Fruit fly (Drosophila melanogaster) whole organism, prepupa: Measurements from ENCODE around the gene Jhbp11.

ENCODE experiments used
- Blimp-1 ChIP-seq: fragments of 200-800 bp; sonication (Bioruptor generic); optimal IDR thresholded peaks from 3 replicates; lab custom pipeline; 2017; ENCODE audit warnings: missing biosample characterization, missing genetic modification characterization, mild to moderate bottlenecking, moderate library complexity, missing genetic modification reagents
- CG10631 ChIP-seq: fragments of 200-800 bp; sonication (Bioruptor generic); optimal IDR thresholded peaks from 2 replicates; lab custom pipeline; 2016; ENCODE audit warnings: missing biosample characterization, missing genetic modification characterization
- CG10669 ChIP-seq: fragments of 200-800 bp; sonication (Bioruptor generic); optimal IDR thresholded peaks from 3 replicates; lab custom pipeline; 2018; ENCODE audit warnings: missing biosample characterization, mild to moderate bottlenecking, missing genetic modification characterization, moderate library complexity
- CG11762 ChIP-seq: fragments of 200-800 bp; sonication (Bioruptor generic); optimal IDR thresholded peaks from 3 replicates; lab custom pipeline; 2016; ENCODE audit warnings: missing biosample characterization, missing genetic modification characterization; ENCODE audit not compliant: insufficient read depth
- CG11902 ChIP-seq: fragments of 200-800 bp; sonication (Bioruptor generic); optimal IDR thresholded peaks from 3 replicates; lab custom pipeline; 2016; ENCODE audit warnings: missing biosample characterization, missing genetic modification characterization
- CG1621 ChIP-seq: fragments of 200-800 bp; sonication (Bioruptor generic); optimal IDR thresholded peaks from 3 replicates; lab custom pipeline; 2018; ENCODE audit warnings: missing biosample characterization, mild to moderate bottlenecking, missing genetic modification characterization
- CG16779 ChIP-seq: fragments of 200-800 bp; sonication (Bioruptor generic); optimal IDR thresholded peaks from 3 replicates; lab custom pipeline; 2017; ENCODE audit warnings: missing biosample characterization, mild to moderate bottlenecking, missing genetic modification characterization
- CG3032 ChIP-seq: fragments of 200-800 bp; optimal IDR thresholded peaks from 2 replicates; lab custom pipeline; 2019; ENCODE audit warnings: missing biosample characterization, mild to moderate bottlenecking, missing genetic modification characterization, moderate library complexity
- CG32006 ChIP-seq: fragments of 200-800 bp; sonication (Bioruptor generic); optimal IDR thresholded peaks from 3 replicates; lab custom pipeline; 2017; ENCODE audit warnings: missing biosample characterization, mild to moderate bottlenecking, missing genetic modification characterization
- CG34406 ChIP-seq: fragments of 200-800 bp; sonication (Bioruptor generic); optimal IDR thresholded peaks from 3 replicates; lab custom pipeline; 2016; ENCODE audit warnings: missing biosample characterization, missing genetic modification characterization
- CG3919 ChIP-seq: fragments of 200-800 bp; sonication (Bioruptor generic); optimal IDR thresholded peaks from 3 replicates; lab custom pipeline; 2016; ENCODE audit warnings: missing biosample characterization, missing genetic modification characterization
- CG4318 ChIP-seq: fragments of 200-800 bp; sonication (Bioruptor generic); optimal IDR thresholded peaks from 3 replicates; lab custom pipeline; 2017; ENCODE audit warnings: missing biosample characterization, mild to moderate bottlenecking, missing genetic modification characterization
- CG6276 ChIP-seq: fragments of 200-800 bp; sonication (Bioruptor generic); optimal IDR thresholded peaks from 2 replicates; lab custom pipeline; 2017; ENCODE audit warnings: missing biosample characterization, mild to moderate bottlenecking, missing genetic modification characterization
- CG6792 ChIP-seq: fragments of 200-800 bp; sonication (Bioruptor generic); optimal IDR thresholded peaks from 3 replicates; lab custom pipeline; 2016; ENCODE audit warnings: missing biosample characterization, missing genetic modification characterization
- CG6854 ChIP-seq: fragments of 200-800 bp; sonication (Bioruptor generic); optimal IDR thresholded peaks from 2 replicates; lab custom pipeline; 2017; ENCODE audit warnings: missing biosample characterization, mild to moderate bottlenecking, missing genetic modification characterization
- CG8632 ChIP-seq: fragments of 200-800 bp; sonication (Bioruptor generic); optimal IDR thresholded peaks from 3 replicates; lab custom pipeline; 2016; ENCODE audit warnings: missing biosample characterization, missing genetic modification characterization
- Eip75B ChIP-seq: fragments of 200-800 bp; sonication (Bioruptor generic); optimal IDR thresholded peaks from 3 replicates; lab custom pipeline; 2016; ENCODE audit warnings: missing biosample characterization, missing genetic modification characterization
- Eip78C ChIP-seq: fragments of 200-800 bp; sonication (Bioruptor generic); peaks from one replicate; lab custom pipeline; 2016; ENCODE audit warnings: missing biosample characterization, missing genetic modification characterization
- Eip93F ChIP-seq: fragments of 200-800 bp; sonication (Bioruptor generic); optimal IDR thresholded peaks from 2 replicates; lab custom pipeline; 2016; ENCODE audit warnings: missing biosample characterization, mild to moderate bottlenecking, missing genetic modification characterization
- Ets21C ChIP-seq: fragments of 200-800 bp; sonication (Bioruptor generic); optimal IDR thresholded peaks from 3 replicates; lab custom pipeline; 2016; ENCODE audit warnings: missing biosample characterization, missing genetic modification characterization
- Gug ChIP-seq: fragments of 200-800 bp; sonication (Bioruptor generic); IDR thresholded peaks from 2 replicates; pipeline ENCODE4 v1.3.6; 2022; ENCODE audit warnings: missing biosample characterization, missing genetic modification characterization
- Hr39 ChIP-seq: fragments of 200-800 bp; sonication (Bioruptor generic); optimal IDR thresholded peaks from 2 replicates; lab custom pipeline; 2016; ENCODE audit warnings: missing biosample characterization, missing genetic modification characterization
- Lpt ChIP-seq: fragments of 200-800 bp; sonication (Bioruptor generic); optimal IDR thresholded peaks from 3 replicates; lab custom pipeline; 2016; ENCODE audit warnings: missing biosample characterization, missing genetic modification characterization
- Met ChIP-seq: fragments of 200-800 bp; sonication (Bioruptor generic); optimal IDR thresholded peaks from 3 replicates; lab custom pipeline; 2016; ENCODE audit warnings: missing biosample characterization, missing genetic modification characterization
- OdsH ChIP-seq: fragments of 200-800 bp; sonication (Bioruptor generic); optimal IDR thresholded peaks from 3 replicates; lab custom pipeline; 2016; ENCODE audit warnings: missing biosample characterization, missing genetic modification characterization
- Smox ChIP-seq: fragments of 200-800 bp; sonication (Bioruptor generic); optimal IDR thresholded peaks from 3 replicates; lab custom pipeline; 2016; ENCODE audit warnings: missing biosample characterization, missing genetic modification characterization
- Sox102F ChIP-seq: fragments of 200-800 bp; sonication (Bioruptor generic); optimal IDR thresholded peaks from 2 replicates; lab custom pipeline; 2016; ENCODE audit warnings: missing biosample characterization, mild to moderate bottlenecking, missing genetic modification characterization
- Sox15 ChIP-seq: fragments of 200-800 bp; sonication (Bioruptor generic); optimal IDR thresholded peaks from 3 replicates; lab custom pipeline; 2016; ENCODE audit warnings: missing biosample characterization, missing genetic modification characterization
- achi ChIP-seq: fragments of 200-800 bp; sonication (Bioruptor generic); optimal IDR thresholded peaks from 3 replicates; lab custom pipeline; 2016; ENCODE audit warnings: missing biosample characterization, missing genetic modification characterization
- acj6 ChIP-seq: fragments of 200-800 bp; sonication (Bioruptor generic); optimal IDR thresholded peaks from 3 replicates; lab custom pipeline; 2016; ENCODE audit warnings: missing biosample characterization, missing genetic modification characterization
- cyc ChIP-seq: fragments of 200-800 bp; sonication (Bioruptor generic); optimal IDR thresholded peaks from 3 replicates; lab custom pipeline; 2016; ENCODE audit warnings: missing biosample characterization, missing genetic modification characterization
- dsx ChIP-seq: fragments of 200-800 bp; optimal IDR thresholded peaks from 3 replicates; lab custom pipeline; 2019; ENCODE audit warnings: missing biosample characterization, mild to moderate bottlenecking, missing genetic modification characterization, moderate library complexity; ENCODE audit not compliant: poor library complexity, severe bottlenecking
- eg ChIP-seq: fragments of 200-800 bp; sonication (Bioruptor generic); IDR thresholded peaks from 3 replicates; pipeline ENCODE4 v1.3.6; 2022; ENCODE audit warnings: missing biosample characterization, missing genetic modification characterization
- esn ChIP-seq: fragments of 200-800 bp; sonication (Bioruptor generic); optimal IDR thresholded peaks from 2 replicates; lab custom pipeline; 2016; ENCODE audit warnings: missing biosample characterization, mild to moderate bottlenecking, missing genetic modification characterization, moderate library complexity
- fd59A ChIP-seq: fragments of 200-800 bp; sonication (Bioruptor generic); optimal IDR thresholded peaks from 2 replicates; lab custom pipeline; 2017; ENCODE audit warnings: missing biosample characterization, mild to moderate bottlenecking, missing genetic modification characterization, missing genetic modification reagents
- fd85E ChIP-seq: fragments of 200-800 bp; sonication (Bioruptor generic); optimal IDR thresholded peaks from 3 replicates; lab custom pipeline; 2016; ENCODE audit warnings: missing biosample characterization, missing genetic modification characterization
- fkh ChIP-seq: fragments of 200-800 bp; sonication (Bioruptor generic); optimal IDR thresholded peaks from 3 replicates; lab custom pipeline; 2017; ENCODE audit warnings: missing biosample characterization, mild to moderate bottlenecking, missing genetic modification characterization, moderate library complexity
- lz ChIP-seq: fragments of 200-800 bp; sonication (Bioruptor generic); optimal IDR thresholded peaks from 3 replicates; lab custom pipeline; 2016; ENCODE audit warnings: missing biosample characterization, missing genetic modification characterization
- net ChIP-seq: fragments of 200-800 bp; sonication (Bioruptor generic); optimal IDR thresholded peaks from 3 replicates; lab custom pipeline; 2016; ENCODE audit warnings: missing biosample characterization, missing genetic modification characterization
- pdm3 ChIP-seq: fragments of 200-800 bp; sonication (Bioruptor generic); optimal IDR thresholded peaks from 3 replicates; lab custom pipeline; 2016; ENCODE audit warnings: missing biosample characterization, missing genetic modification characterization
- salr ChIP-seq, 2 experiments: fragments of 200-800 bp; sonication (Bioruptor generic); optimal IDR thresholded peaks; 3 replicates each; lab custom pipeline; 2016 to 2018; ENCODE audit warnings: missing biosample characterization in 2 of 2, missing genetic modification characterization in 2 of 2, mild to moderate bottlenecking in 1 of 2
- spab ChIP-seq: fragments of 200-800 bp; sonication (Bioruptor generic); optimal IDR thresholded peaks from 2 replicates; lab custom pipeline; 2017; ENCODE audit warnings: missing biosample characterization, mild to moderate bottlenecking, missing genetic modification characterization, missing genetic modification reagents
- svp ChIP-seq: fragments of 200-800 bp; sonication (Bioruptor generic); peaks from one replicate; lab custom pipeline; 2016; ENCODE audit warnings: missing biosample characterization, missing genetic modification characterization
- topi ChIP-seq: fragments of 200-800 bp; sonication (Bioruptor generic); optimal IDR thresholded peaks from 3 replicates; lab custom pipeline; 2016; ENCODE audit warnings: missing biosample characterization, missing genetic modification characterization
- vri ChIP-seq: fragments of 200-800 bp; sonication (Bioruptor generic); optimal IDR thresholded peaks from 3 replicates; lab custom pipeline; 2016; ENCODE audit warnings: missing biosample characterization, mild to moderate bottlenecking, missing genetic modification characterization

Jhbp11 gene

dm6 chr3R:27149884-27150676 is 49.0 kb downstream of the Jhbp11 start:
- TF ChIP-seq CG32006 = no peak
- TF ChIP-seq fkh (GFP tag; lab: Kevin White, UChicago) = no peak
- TF ChIP-seq net (GFP tag; lab: Kevin White, UChicago) = no peak
- no peak for TF ChIP-seq CG3032 (tag; lab: Kevin White, UChicago)
- TF ChIP-seq Eip78C (GFP tag; lab: Kevin White, UChicago) = peak; percentile 57
- TF ChIP-seq CG11762 (GFP tag; lab: Kevin White, UChicago) = no peak
- no peak for TF ChIP-seq CG1621 (tag; lab: Kevin White, UChicago)
- TF ChIP-seq CG11902 (GFP tag; lab: Kevin White, UChicago) = no peak
- no peak for TF ChIP-seq dsx (GFP tag; lab: Kevin White, UChicago)
- TF ChIP-seq Eip93F (GFP tag; lab: Kevin White, UChicago) = no peak
- no peak for TF ChIP-seq cyc (GFP tag; lab: Kevin White, UChicago)
- TF ChIP-seq CG16779 (tag; lab: Kevin White, UChicago) = peak; percentile 37
- peak; percentile 16 for TF ChIP-seq CG6276
- peak; percentile 33 for TF ChIP-seq vri
- TF ChIP-seq fd59A (GFP tag; lab: Kevin White, UChicago) = no peak
- no peak for TF ChIP-seq fd85E (GFP tag; lab: Kevin White, UChicago)
- TF ChIP-seq Met (GFP tag; lab: Kevin White, UChicago) = no peak

- TF ChIP-seq Smox (GFP tag; lab: Kevin White, UChicago) (peak; percentile 41), CG6854 (GFP tag; lab: Kevin White, UChicago) (peak; percentile 66), Sox15 (GFP tag; lab: Kevin White, UChicago) (peak; percentile 34), CG6792 (GFP tag; lab: Kevin White, UChicago) (peak; percentile 28), Lpt (no peak), lz (GFP tag; lab: Kevin White, UChicago) (peak; percentile 58), acj6 (GFP tag; lab: Kevin White, UChicago) (peak; percentile 42), CG1621 (tag; lab: Kevin White, UChicago) (no peak), spab (GFP tag; lab: Kevin White, UChicago) (no peak), CG11902 (GFP tag; lab: Kevin White, UChicago) (no peak), Eip75B (GFP tag; lab: Kevin White, UChicago) (peak; percentile 28), CG4318 (GFP tag; lab: Kevin White, UChicago) (peak; percentile 2), CG6276 (peak; percentile 55), CG3919 (GFP tag; lab: Kevin White, UChicago) (peak; percentile 54), fd59A (GFP tag; lab: Kevin White, UChicago) (no peak), net (GFP tag; lab: Kevin White, UChicago) (peak; percentile 16), eg (GFP tag; lab: Robert Waterston, UW) (no peak), Ets21C (GFP tag; lab: Kevin White, UChicago) (peak; percentile 36), svp (peak; percentile 84), CG11762 (GFP tag; lab: Kevin White, UChicago) (no peak), Hr39 (GFP tag; lab: Kevin White, UChicago) (peak; percentile 48), CG34406 (GFP tag; lab: Kevin White, UChicago) (peak; percentile 16), cyc (GFP tag; lab: Kevin White, UChicago) (peak; percentile 44), CG16779 (tag; lab: Kevin White, UChicago) (peak; percentile 37), Blimp-1 (GFP tag; lab: Kevin White, UChicago) (no peak), vri (peak; percentile 36), CG10669 (no peak), topi (GFP tag; lab: Kevin White, UChicago) (peak; percentile 35), CG8632 (GFP tag; lab: Kevin White, UChicago) (no peak), OdsH (GFP tag; lab: Kevin White, UChicago) (peak; percentile 38), salr (GFP tag; optimal IDR thresholded peaks at IDR 0.05; lab: Kevin White, UChicago) (peak; percentile 7), achi (GFP tag; lab: Kevin White, UChicago) (peak; percentile 37), CG10631 (peak; percentile 41), pdm3 (GFP tag; lab: Kevin White, UChicago) (peak; percentile 29), Sox102F (GFP tag; lab: Kevin White, UChicago) (no peak), Gug (GFP tag; lab: Robert Waterston, UW) (no peak), esn (GFP tag; lab: Kevin White, UChicago) (peak; percentile 24)
Measured at dm6 chr3R:27150685-27151515, 49.9 kb downstream of the Jhbp11 start, which contains the start of gene CG6051. Gene CG6051, minus strand, starts transcription at chr3R:27151069.
